Worm (Caenorhabditis elegans): Measurements from ENCODE around the gene Y73C8B.2.

Gene Y73C8B.2

DNA sequence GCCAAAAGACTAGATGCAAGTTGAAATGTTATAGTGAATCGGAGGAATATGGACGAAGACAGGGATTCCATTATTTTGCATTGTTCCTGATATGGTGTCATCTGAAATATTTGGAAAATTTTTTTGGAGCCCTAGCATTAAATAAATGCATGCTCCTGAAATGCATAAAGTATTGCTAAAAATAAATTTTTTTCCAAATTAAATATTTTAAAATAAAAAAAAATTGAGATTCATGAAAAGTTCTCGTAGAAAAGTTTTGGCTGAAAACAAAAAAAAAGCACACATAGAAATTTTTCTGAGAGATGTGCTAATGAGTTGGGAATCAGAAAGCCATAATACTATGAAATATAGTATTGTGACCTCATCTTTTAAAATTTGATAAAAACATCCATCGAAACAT, 39.7 kb downstream of the Y73C8B.2 start, which contains the start of gene srab-7:
srab-7 (minus strand) TSS at position 101 of the 400 bp plus-strand sequence.
- TF ChIP-seq egl-27 (tag; optimal IDR thresholded peaks at IDR 0.05) (no peak), gmeb-1 (tag; optimal IDR thresholded peaks at IDR 0.05) (no peak), nhr-12 (tag; optimal IDR thresholded peaks at IDR 0.05) (no peak), peb-1 (tag; optimal IDR thresholded peaks at IDR 0.05) (no peak), ztf-4 (tag; optimal IDR thresholded peaks at IDR 0.05) (no peak), ztf-11 (tag; optimal IDR thresholded peaks at IDR 0.05) (no peak), sma-9 (GFP tag; optimal IDR thresholded peaks at IDR 0.05) (no peak), sma-9 (tag; optimal IDR thresholded peaks at IDR 0.05) (no peak), nhr-77 (tag; optimal IDR thresholded peaks at IDR 0.05) (no peak), sem-4 (tag; optimal IDR thresholded peaks at IDR 0.05) (no peak)

- TF ChIP-seq gmeb-1 (tag; optimal IDR thresholded peaks at IDR 0.05) (no peak), nhr-6 (tag; optimal IDR thresholded peaks at IDR 0.05) (no peak), blmp-1 (tag; optimal IDR thresholded peaks at IDR 0.05; ENCODE audit: insufficient read depth) (no peak), mdl-1 (tag; optimal IDR thresholded peaks at IDR 0.05) (no peak), alr-1 (tag; optimal IDR thresholded peaks at IDR 0.05) (no peak), ama-1 (optimal IDR thresholded peaks at IDR 0.05) (no peak), peb-1 (tag; optimal IDR thresholded peaks at IDR 0.05) (no peak), unc-39 (tag; optimal IDR thresholded peaks at IDR 0.05) (no peak), mbf-1 (tag; optimal IDR thresholded peaks at IDR 0.05) (no peak), nhr-25 (tag; optimal IDR thresholded peaks at IDR 0.05) (no peak), F13H6.1 (tag; optimal IDR thresholded peaks at IDR 0.05) (no peak)
Observed at ce11 chrV:3151862-3152261, 42.9 kb downstream of the Y73C8B.2 start, which contains the start of gene srab-6. srab-6 (minus strand) TSS chrV:3151962.

- TF ChIP-seq lin-13 (GFP tag; optimal IDR thresholded peaks at IDR 0.05) (no peak), aly-2 (tag; optimal IDR thresholded peaks at IDR 0.05) (no peak), nhr-21 (tag; optimal IDR thresholded peaks at IDR 0.05) (no peak), lin-11 (tag; optimal IDR thresholded peaks at IDR 0.05) (no peak), fos-1 (tag; optimal IDR thresholded peaks at IDR 0.05) (no peak), ztf-1 (GFP tag; conservative IDR thresholded peaks at IDR 0.05) (no peak), sma-9 (GFP tag; optimal IDR thresholded peaks at IDR 0.05) (no peak), sma-9 (tag; optimal IDR thresholded peaks at IDR 0.05) (no peak), zag-1 (tag; optimal IDR thresholded peaks at IDR 0.05) (no peak), elt-1 (tag; optimal IDR thresholded peaks at IDR 0.05) (no peak)
Observed at ce11 chrV:3149910-3150428, 44.8 kb downstream of the Y73C8B.2 start.

ce11 chrV:3146932-3147331, 47.9 kb downstream of the Y73C8B.2 start, which contains the start of gene srab-11:
srab-11 (minus strand) TSS chrV:3147032.
- TF ChIP-seq nhr-237 (tag; optimal IDR thresholded peaks at IDR 0.05), result no peak
- no peak for TF ChIP-seq unc-39 (tag; optimal IDR thresholded peaks at IDR 0.05)
- no peak for TF ChIP-seq snpc-4 (tag; optimal IDR thresholded peaks at IDR 0.05)
- no peak for TF ChIP-seq alr-1 (tag; optimal IDR thresholded peaks at IDR 0.05)
- no peak for TF ChIP-seq ceh-82 (tag; optimal IDR thresholded peaks at IDR 0.05)
- TF ChIP-seq sma-9 (GFP tag; optimal IDR thresholded peaks at IDR 0.05), result no peak
- TF ChIP-seq sma-9 (tag; optimal IDR thresholded peaks at IDR 0.05), result no peak
- no peak for TF ChIP-seq gmeb-1 (tag; optimal IDR thresholded peaks at IDR 0.05)
- no peak for TF ChIP-seq lsy-2 (tag; optimal IDR thresholded peaks at IDR 0.05)
- no peak for TF ChIP-seq nhr-12 (tag; optimal IDR thresholded peaks at IDR 0.05)
- no peak for TF ChIP-seq egl-27 (tag; optimal IDR thresholded peaks at IDR 0.05)
- TF ChIP-seq ztf-1 (GFP tag; conservative IDR thresholded peaks at IDR 0.05), result no peak
- TF ChIP-seq nhr-10 (tag; optimal IDR thresholded peaks at IDR 0.05), result no peak
- TF ChIP-seq ztf-4 (tag; optimal IDR thresholded peaks at IDR 0.05), result no peak
- no peak for TF ChIP-seq blmp-1 (tag; optimal IDR thresholded peaks at IDR 0.05; ENCODE audit: insufficient read depth)
- TF ChIP-seq nhr-21 (tag; optimal IDR thresholded peaks at IDR 0.05), result no peak
- no peak for TF ChIP-seq nhr-11 (tag; optimal IDR thresholded peaks at IDR 0.05)
- TF ChIP-seq aly-2 (tag; optimal IDR thresholded peaks at IDR 0.05), result no peak

- TF ChIP-seq crh-2 (tag; optimal IDR thresholded peaks at IDR 0.05) (no peak), ama-1 (optimal IDR thresholded peaks at IDR 0.05) (no peak), unc-39 (tag; optimal IDR thresholded peaks at IDR 0.05) (no peak), elt-1 (tag; optimal IDR thresholded peaks at IDR 0.05) (no peak), F13H6.1 (tag; optimal IDR thresholded peaks at IDR 0.05) (no peak), C34F6.9 (tag; optimal IDR thresholded peaks at IDR 0.05) (no peak), gmeb-1 (tag; optimal IDR thresholded peaks at IDR 0.05) (no peak)
Observed at ce11 chrV:3145241-3145640, 49.6 kb downstream of the Y73C8B.2 start.

Data from whole organism, L2 larva.